Worm (Caenorhabditis elegans): ENCODE measurements around the gene idpb-1.
A peak's percentile ranks its signal among the peaks of the same experiment; 100 is the strongest.

Gene idpb-1

ce11 chrII:5099649-5100048 lies 2.1 kb upstream of the idpb-1 start, which contains the start of gene C04G6.6:
Gene C04G6.6 (minus strand): TSS chrII:5099749.
- no peak for TF ChIP-seq unc-55 (GFP tag; optimal IDR thresholded peaks at IDR 0.05)
- TF ChIP-seq ztf-16 (tag; optimal IDR thresholded peaks at IDR 0.05), result no peak
- no peak for TF ChIP-seq tbx-2 (tag; optimal IDR thresholded peaks at IDR 0.05)
- no peak for TF ChIP-seq unc-42 (tag; optimal IDR thresholded peaks at IDR 0.05)
- TF ChIP-seq pros-1 (tag; optimal IDR thresholded peaks at IDR 0.05), result no peak
- no peak for TF ChIP-seq ceh-45 (GFP tag; IDR thresholded peaks at IDR 0.05)
- no peak for TF ChIP-seq fkh-10 (GFP tag; optimal IDR thresholded peaks at IDR 0.05)
- no peak for TF ChIP-seq madf-2 (tag; optimal IDR thresholded peaks at IDR 0.05)

ce11 chrII:5103189-5103588 lies 1.4 kb downstream of the idpb-1 start:
- no peak for TF ChIP-seq ahr-1 (tag; optimal IDR thresholded peaks at IDR 0.05)
- TF ChIP-seq lim-6 (tag; optimal IDR thresholded peaks at IDR 0.05), result no peak
- TF ChIP-seq nhr-232 (tag; optimal IDR thresholded peaks at IDR 0.05), result no peak
- no peak for TF ChIP-seq ama-1 (optimal IDR thresholded peaks at IDR 0.05)
- no peak for TF ChIP-seq pros-1 (tag; optimal IDR thresholded peaks at IDR 0.05)
- TF ChIP-seq ceh-18 (tag; optimal IDR thresholded peaks at IDR 0.05), result no peak
- no peak for TF ChIP-seq ceh-34 (tag; optimal IDR thresholded peaks at IDR 0.05)
- no peak for TF ChIP-seq ceh-14 (tag; optimal IDR thresholded peaks at IDR 0.05)
- no peak for TF ChIP-seq Y22D7AL.16 (tag; optimal IDR thresholded peaks at IDR 0.05)
- no peak for TF ChIP-seq tbx-2 (tag; optimal IDR thresholded peaks at IDR 0.05)
- TF ChIP-seq nhr-11 (tag; optimal IDR thresholded peaks at IDR 0.05), result no peak
- TF ChIP-seq unc-55 (GFP tag; optimal IDR thresholded peaks at IDR 0.05), result no peak
- no peak for TF ChIP-seq unc-86 (tag; optimal IDR thresholded peaks at IDR 0.05)
- TF ChIP-seq madf-2 (tag; optimal IDR thresholded peaks at IDR 0.05), result no peak
- no peak for TF ChIP-seq hlh-6 (tag; optimal IDR thresholded peaks at IDR 0.05)
- TF ChIP-seq npax-4 (tag; optimal IDR thresholded peaks at IDR 0.05), result no peak
- TF ChIP-seq sox-2 (GFP tag; IDR thresholded peaks at IDR 0.05), result no peak
- TF ChIP-seq unc-42 (tag; optimal IDR thresholded peaks at IDR 0.05), result no peak

- TF ChIP-seq pax-1 (tag; optimal IDR thresholded peaks at IDR 0.05) (no peak), elt-2 (tag; optimal IDR thresholded peaks at IDR 0.05) (peak; percentile 70), pat-9 (tag; optimal IDR thresholded peaks at IDR 0.05) (no peak), F13H6.1 (tag; optimal IDR thresholded peaks at IDR 0.05) (no peak), K09A11.1 (tag; optimal IDR thresholded peaks at IDR 0.05; ENCODE audit: insufficient read depth) (no peak)
These were observed 2.1 kb downstream of the idpb-1 start, which contains the start of the genes C04G6.11 and mpk-2 for ce11 chrII:5103784-5104457. Gene C04G6.11 (minus strand): TSS chrII:5103834. Gene mpk-2 (plus strand): TSS chrII:5104118.

- no peak for TF ChIP-seq pha-4 (tag; optimal IDR thresholded peaks at IDR 0.05)
- TF ChIP-seq sox-4 (tag; optimal IDR thresholded peaks at IDR 0.05), result peak; percentile 98
- peak; percentile 94 for TF ChIP-seq lim-6 (tag; optimal IDR thresholded peaks at IDR 0.05)
- peak; percentile 93 for TF ChIP-seq dve-1 (tag; optimal IDR thresholded peaks at IDR 0.05)
- TF ChIP-seq ceh-34 (tag; optimal IDR thresholded peaks at IDR 0.05), result peak; percentile 95
- TF ChIP-seq hlh-6 (tag; optimal IDR thresholded peaks at IDR 0.05), result peak; percentile 98
- TF ChIP-seq tbx-7 (tag; optimal IDR thresholded peaks at IDR 0.05), result peak; percentile 75
- peak; percentile 95 for TF ChIP-seq hlh-13 (GFP tag; optimal IDR thresholded peaks at IDR 0.05)
- peak; percentile 66 for TF ChIP-seq unc-42 (tag; optimal IDR thresholded peaks at IDR 0.05)
- TF ChIP-seq pros-1 (tag; optimal IDR thresholded peaks at IDR 0.05), result peak; percentile 41
- peak; percentile 93 for TF ChIP-seq elt-4 (tag; optimal IDR thresholded peaks at IDR 0.05)
- TF ChIP-seq C08G9.2 (tag; optimal IDR thresholded peaks at IDR 0.05), result peak; percentile 88
- peak; percentile 92 for TF ChIP-seq tbx-2 (tag; optimal IDR thresholded peaks at IDR 0.05)
- no peak for TF ChIP-seq unc-55 (GFP tag; optimal IDR thresholded peaks at IDR 0.05)
- TF ChIP-seq ets-4 (tag; optimal IDR thresholded peaks at IDR 0.05), result peak; percentile 51
- TF ChIP-seq ceh-9 (tag; optimal IDR thresholded peaks at IDR 0.05), result peak; percentile 91
- TF ChIP-seq pat-9 (tag; optimal IDR thresholded peaks at IDR 0.05), result peak; percentile 98
- TF ChIP-seq ceh-31 (tag; optimal IDR thresholded peaks at IDR 0.05), result peak; percentile 81
- TF ChIP-seq ceh-6 (GFP tag; optimal IDR thresholded peaks at IDR 0.05), result peak; percentile 98
- peak; percentile 96 for TF ChIP-seq dmd-4 (tag; optimal IDR thresholded peaks at IDR 0.05; ENCODE audit: borderline replicate concordance)
- peak; percentile 86 for TF ChIP-seq ceh-2 (tag; optimal IDR thresholded peaks at IDR 0.05)
- TF ChIP-seq unc-86 (tag; optimal IDR thresholded peaks at IDR 0.05), result peak; percentile 92
- peak; percentile 90 for TF ChIP-seq K09A11.1 (tag; optimal IDR thresholded peaks at IDR 0.05; ENCODE audit: insufficient read depth)
- peak; percentile 68 for TF ChIP-seq pag-3 (tag; optimal IDR thresholded peaks at IDR 0.05; ENCODE audit: borderline replicate concordance)
- peak; percentile 88 for TF ChIP-seq nfya-1 (tag; optimal IDR thresholded peaks at IDR 0.05)
- TF ChIP-seq ceh-19 (GFP tag; optimal IDR thresholded peaks at IDR 0.05), result peak; percentile 97
- TF ChIP-seq sox-2 (GFP tag; IDR thresholded peaks at IDR 0.05), result peak; percentile 97
- no peak for TF ChIP-seq pax-1 (tag; optimal IDR thresholded peaks at IDR 0.05)
- peak; percentile 28 for TF ChIP-seq ceh-22 (tag; optimal IDR thresholded peaks at IDR 0.05)
- TF ChIP-seq madf-2 (tag; optimal IDR thresholded peaks at IDR 0.05), result peak; percentile 96
- peak; percentile 92 for TF ChIP-seq F13H6.1 (tag; optimal IDR thresholded peaks at IDR 0.05)
- TF ChIP-seq mec-3 (tag; optimal IDR thresholded peaks at IDR 0.05; ENCODE audit: borderline replicate concordance), result peak; percentile 87
These were observed 3.2 kb downstream of the idpb-1 start for ce11 chrII:5105020-5105419.
